Fruit fly (Drosophila melanogaster): ENCODE data around the gene Tbc1d8-9.

Gene Tbc1d8-9

DNA sequence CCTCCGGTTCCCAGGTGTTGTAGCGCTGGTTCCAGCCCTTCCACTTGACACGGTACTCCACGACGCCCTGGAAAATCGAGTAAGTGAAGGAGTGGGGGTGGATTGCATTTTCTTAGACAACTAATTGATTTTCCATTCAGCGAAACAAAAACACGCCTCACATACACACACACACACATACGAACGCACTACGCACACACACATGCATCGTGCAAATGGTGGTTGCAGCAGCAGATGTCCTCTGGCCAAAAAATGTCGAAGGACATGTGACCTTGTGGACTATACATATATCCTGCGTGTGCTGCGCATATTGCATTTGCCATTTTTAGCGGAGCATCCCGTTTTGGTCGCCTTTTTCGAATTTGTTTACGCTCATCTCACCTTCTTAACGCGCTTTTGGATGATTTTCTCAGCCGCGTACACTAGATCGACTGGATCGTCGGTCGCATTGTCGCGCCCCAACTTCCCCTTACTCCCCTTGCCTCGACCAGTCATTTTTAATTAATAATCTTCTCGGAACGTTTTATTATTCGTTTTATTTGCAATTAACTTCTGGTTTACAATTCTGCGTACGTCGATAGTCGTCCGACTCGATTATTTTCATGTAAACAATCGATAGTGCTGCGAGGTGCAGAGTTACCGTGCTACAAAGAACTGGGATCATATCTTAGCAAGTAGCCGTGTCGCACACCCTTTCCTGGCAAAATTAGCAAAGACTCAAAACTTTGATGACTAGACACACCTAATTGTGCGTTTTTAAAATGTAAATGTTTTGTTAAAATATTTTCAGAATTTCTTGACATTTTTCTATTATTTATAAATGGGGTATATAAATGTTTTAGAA, 25.9 kb downstream of the Tbc1d8-9 start, which contains the start of gene Pc (continued):
- TF ChIP-seq NC2α (GFP tag; optimal IDR thresholded peaks at IDR 0.05): no peak
- no peak for TF ChIP-seq CG10274 (GFP tag; optimal IDR thresholded peaks at IDR 0.05)
- no peak for TF ChIP-seq CG16779 (GFP tag; IDR thresholded peaks at IDR 0.05)
- peak; percentile 90 for TF ChIP-seq CG2116 (GFP tag; optimal IDR thresholded peaks at IDR 0.05)
- peak; percentile 91 for TF ChIP-seq CG15514 (GFP tag; optimal IDR thresholded peaks at IDR 0.05)
- TF ChIP-seq ATbp (GFP tag; optimal IDR thresholded peaks at IDR 0.05): no peak
- no peak for TF ChIP-seq tin (GFP tag; optimal IDR thresholded peaks at IDR 0.05)
- TF ChIP-seq slbo (GFP tag; IDR thresholded peaks at IDR 0.05): peak; percentile 40
- no peak for TF ChIP-seq CG6689 (GFP tag; IDR thresholded peaks at IDR 0.05)
- TF ChIP-seq pros (GFP tag; optimal IDR thresholded peaks at IDR 0.05): peak; percentile 60
- peak; percentile 29; the same call in 1 of the 2 replicates for TF ChIP-seq CG6272 (GFP tag; IDR thresholded peaks at IDR 0.05)
- no peak for TF ChIP-seq ttk (GFP tag; IDR thresholded peaks at IDR 0.05)
- peak; percentile 73 for TF ChIP-seq Myb (GFP tag; optimal IDR thresholded peaks at IDR 0.05)
- TF ChIP-seq sd (tag; optimal IDR thresholded peaks at IDR 0.05): no peak
- peak; percentile 83 for TF ChIP-seq kay (GFP tag; optimal IDR thresholded peaks at IDR 0.05)
- no peak for TF ChIP-seq CG14050 (GFP tag; IDR thresholded peaks at IDR 0.05)
- peak; percentile 57 for TF ChIP-seq CG17186 (GFP tag; optimal IDR thresholded peaks at IDR 0.05)
- TF ChIP-seq ranshi (GFP tag; IDR thresholded peaks at IDR 0.05): no peak
- TF ChIP-seq org-1 (GFP tag; optimal IDR thresholded peaks at IDR 0.05): no peak
- no peak for TF ChIP-seq CG15011 (GFP tag; optimal IDR thresholded peaks at IDR 0.05)
- TF ChIP-seq CG12071 (GFP tag; optimal IDR thresholded peaks at IDR 0.05): no peak
- TF ChIP-seq emc (GFP tag; optimal IDR thresholded peaks at IDR 0.05): no peak
- no peak for TF ChIP-seq NfI (GFP tag; optimal IDR thresholded peaks at IDR 0.05)
- peak; percentile 82 for TF ChIP-seq CG12659 (GFP tag; optimal IDR thresholded peaks at IDR 0.05)
- no peak for TF ChIP-seq Sox102F (GFP tag; optimal IDR thresholded peaks at IDR 0.05)
- no peak for TF ChIP-seq MTF-1 (GFP tag; optimal IDR thresholded peaks at IDR 0.05; ENCODE audit: borderline replicate concordance)
- peak; percentile 0 for TF ChIP-seq da (GFP tag; optimal IDR thresholded peaks at IDR 0.05)
- no peak for TF ChIP-seq CG9437 (GFP tag; optimal IDR thresholded peaks at IDR 0.05)
- no peak for TF ChIP-seq br (optimal IDR thresholded peaks at IDR 0.05)
- TF ChIP-seq H2.0 (GFP tag; IDR thresholded peaks at IDR 0.05): no peak
- TF ChIP-seq ssp (GFP tag; IDR thresholded peaks at IDR 0.05): 0 out of 2 replicates have a peak, but pooled peaks have one; percentile 12
- TF ChIP-seq Hsf (GFP tag; optimal IDR thresholded peaks at IDR 0.05): no peak
- TF ChIP-seq CG4617 (GFP tag; optimal IDR thresholded peaks at IDR 0.05; ENCODE audit: borderline replicate concordance): peak; percentile 89
- TF ChIP-seq CG13424 (tag; optimal IDR thresholded peaks at IDR 0.05): peak; percentile 5
- no peak for TF ChIP-seq lab (GFP tag; optimal IDR thresholded peaks at IDR 0.05)
- TF ChIP-seq D19A (tag; optimal IDR thresholded peaks at IDR 0.05): peak; percentile 18
- no peak for TF ChIP-seq run (tag; optimal IDR thresholded peaks at IDR 0.05)
- no peak for TF ChIP-seq CG14441 (GFP tag; IDR thresholded peaks at IDR 0.05)
- no peak for TF ChIP-seq CG18011 (GFP tag; optimal IDR thresholded peaks at IDR 0.05)
- TF ChIP-seq mld (GFP tag; IDR thresholded peaks at IDR 0.05; ENCODE audit: partially characterized antibody): peak; percentile 65; the same call in 1 of the 3 replicates
- peak; percentile 1 for TF ChIP-seq Dad (GFP tag; optimal IDR thresholded peaks at IDR 0.05)
- TF ChIP-seq onecut (GFP tag; IDR thresholded peaks at IDR 0.05): peak; percentile 18; the same call in 1 of the 2 replicates
- TF ChIP-seq Taf1 (GFP tag; IDR thresholded peaks at IDR 0.05): no peak
- TF ChIP-seq Dp (GFP tag; optimal IDR thresholded peaks at IDR 0.05): peak; percentile 66
- peak; percentile 86 for TF ChIP-seq HLH4C (GFP tag; IDR thresholded peaks at IDR 0.05; ENCODE audit: partially characterized antibody)
- TF ChIP-seq CG43689 (GFP tag; IDR thresholded peaks at IDR 0.05): no peak
- TF ChIP-seq CG16863 (GFP tag; optimal IDR thresholded peaks at IDR 0.05): no peak
- TF ChIP-seq psq (GFP tag; optimal IDR thresholded peaks at IDR 0.05): no peak
- TF ChIP-seq CG11398 (GFP tag; optimal IDR thresholded peaks at IDR 0.05): no peak
